Worm (Caenorhabditis elegans) whole organism, late embryonic: Measurements from ENCODE around the gene ZK632.12.

Experiments used
- elt-2 ChIP-seq: sonication (generic microtip); optimal IDR thresholded peaks from 2 replicates; lab custom pipeline; 2016; ENCODE audit warnings: missing genetic modification reagents, missing genetic modification characterization, missing compliant biosample characterization
- nhr-11 ChIP-seq: fragments of 150-350 bp; optimal IDR thresholded peaks from 2 replicates; lab custom pipeline; 2014; ENCODE audit warnings: missing biosample characterization, missing genetic modification characterization

- TF ChIP-seq elt-2 (no peak), nhr-11 (tag; lab: Kevin White, UChicago) (no peak)
Observed at ce11 chrIII:9818763-9819162, 11.8 kb upstream of the ZK632.12 start, which contains the start of gene panl-3.
